Worm (Caenorhabditis elegans) whole organism, early embryonic: ENCODE results near the gene T19C3.2.

ENCODE experiments used
- B0310.2 ChIP-seq: sonication (generic microtip); optimal IDR thresholded peaks from 2 replicates; lab custom pipeline; 2016; ENCODE audit warnings: mild to moderate bottlenecking, missing genetic modification characterization, missing compliant biosample characterization
- F13C5.2 ChIP-seq: sonication (generic microtip); optimal IDR thresholded peaks from 2 replicates; lab custom pipeline; 2017; ENCODE audit warnings: mild to moderate bottlenecking, missing genetic modification characterization, inconsistent platforms, missing compliant biosample characterization
- aly-1 ChIP-seq: sonication (generic microtip); optimal IDR thresholded peaks from 2 replicates; lab custom pipeline; 2016; ENCODE audit warnings: missing genetic modification characterization, missing compliant biosample characterization
- ama-1 ChIP-seq: fragments of 150-350 bp; optimal IDR thresholded peaks from 2 replicates; lab custom pipeline; 2014
- ceh-13 ChIP-seq: fragments of 200-800 bp; sonication (Bioruptor generic); optimal IDR thresholded peaks from 2 replicates; lab custom pipeline; 2018; ENCODE audit warnings: mild to moderate bottlenecking, missing genetic modification characterization, missing compliant biosample characterization
- ceh-36 ChIP-seq: sonication (generic microtip); optimal IDR thresholded peaks from 2 replicates; lab custom pipeline; 2016; ENCODE audit warnings: missing genetic modification characterization, inconsistent platforms, missing compliant biosample characterization
- ets-7 ChIP-seq: sonication (generic microtip); optimal IDR thresholded peaks from 2 replicates; lab custom pipeline; 2016; ENCODE audit warnings: missing genotype, missing genetic modification characterization, missing compliant biosample characterization
- flt-1 ChIP-seq: fragments of 200-800 bp; sonication (Bioruptor generic); IDR thresholded peaks from 2 replicates; pipeline ENCODE4 v1.3.6; 2022; ENCODE audit warnings: missing genetic modification characterization, missing compliant biosample characterization
- hmbx-1 ChIP-seq: sonication (generic microtip); optimal IDR thresholded peaks from 2 replicates; lab custom pipeline; 2016; ENCODE audit warnings: mild to moderate bottlenecking, missing genetic modification characterization, missing compliant biosample characterization
- hmg-4 ChIP-seq: fragments of 200-800 bp; sonication (Bioruptor generic); optimal IDR thresholded peaks from 2 replicates; lab custom pipeline; 2018; ENCODE audit warnings: mild to moderate bottlenecking, missing genetic modification characterization, missing compliant biosample characterization
- hnd-1 ChIP-seq: sonication (generic microtip); optimal IDR thresholded peaks from 2 replicates; lab custom pipeline; 2016; ENCODE audit warnings: missing genetic modification characterization, missing compliant biosample characterization
- pes-1 ChIP-seq: fragments of 200-800 bp; sonication (Bioruptor generic); IDR thresholded peaks from 2 replicates; pipeline ENCODE4 v1.3.6; 2022; ENCODE audit warnings: missing genetic modification reagents, missing genetic modification characterization, missing compliant biosample characterization
- scrt-1 ChIP-seq: fragments of 200-800 bp; sonication (Bioruptor generic); IDR thresholded peaks from 2 replicates; pipeline ENCODE4 v1.3.6; 2022; ENCODE audit warnings: missing genetic modification characterization, missing compliant biosample characterization
- sea-1 ChIP-seq: fragments of 200-800 bp; sonication (Bioruptor generic); conservative IDR thresholded peaks from 2 replicates; pipeline ENCODE4 v1.3.6; 2022; ENCODE audit warnings: missing genetic modification characterization, missing compliant biosample characterization
- tbx-11 ChIP-seq: fragments of 200-800 bp; sonication (Bioruptor generic); IDR thresholded peaks from 2 replicates; pipeline ENCODE4 v1.3.6; 2022; ENCODE audit warnings: missing genetic modification characterization, missing compliant biosample characterization
- tbx-37 ChIP-seq: fragments of 200-800 bp; sonication (Bioruptor generic); conservative IDR thresholded peaks from 2 replicates; pipeline ENCODE4 v1.3.6; 2022; ENCODE audit warnings: missing genetic modification reagents, missing genetic modification characterization, missing compliant biosample characterization
- tra-4 ChIP-seq: sonication (generic microtip); optimal IDR thresholded peaks from 2 replicates; lab custom pipeline; 2017; ENCODE audit warnings: missing genetic modification characterization, missing compliant biosample characterization

The T19C3.2 gene

ce11 chrIII:598687-599086, 18.7 kb downstream of the T19C3.2 start, which contains the start of gene Y55B1AR.2:
TSS of gene Y55B1AR.2 (minus strand) at chrIII:598787.
- TF ChIP-seq hnd-1 (tag; lab: Kevin White, UChicago), result no peak
- no peak for TF ChIP-seq scrt-1 (GFP tag; lab: Robert Waterston, UW)
- TF ChIP-seq ceh-13 (GFP tag; lab: Kevin White, UChicago), result no peak
- no peak for TF ChIP-seq tra-4
- TF ChIP-seq sea-1, result no peak
- TF ChIP-seq tbx-11, result no peak
- no peak for TF ChIP-seq ceh-36 (tag; lab: Kevin White, UChicago)
- TF ChIP-seq flt-1 (GFP tag; lab: Robert Waterston, UW), result no peak
- no peak for TF ChIP-seq hmbx-1 (tag; lab: Kevin White, UChicago)
- TF ChIP-seq pes-1, result no peak
- TF ChIP-seq hmg-4 (GFP tag; lab: Kevin White, UChicago), result no peak
- TF ChIP-seq F13C5.2 (tag; lab: Kevin White, UChicago), result no peak
- no peak for TF ChIP-seq aly-1
- no peak for TF ChIP-seq ets-7
- TF ChIP-seq ama-1 (lab: Kevin White, UChicago), result no peak
- no peak for TF ChIP-seq B0310.2 (tag; lab: Kevin White, UChicago)
- TF ChIP-seq tbx-37 (GFP tag; lab: Robert Waterston, UW), result no peak

- TF ChIP-seq ets-7, result no peak
- no peak for TF ChIP-seq B0310.2 (tag; lab: Kevin White, UChicago)
- no peak for TF ChIP-seq ceh-36 (tag; lab: Kevin White, UChicago)
- TF ChIP-seq flt-1 (GFP tag; lab: Robert Waterston, UW), result no peak
- TF ChIP-seq tra-4, result no peak
- no peak for TF ChIP-seq hnd-1 (tag; lab: Kevin White, UChicago)
- no peak for TF ChIP-seq sea-1
- no peak for TF ChIP-seq hmg-4 (GFP tag; lab: Kevin White, UChicago)
Observed at ce11 chrIII:598168-598567, 19.2 kb downstream of the T19C3.2 start.

DNA sequence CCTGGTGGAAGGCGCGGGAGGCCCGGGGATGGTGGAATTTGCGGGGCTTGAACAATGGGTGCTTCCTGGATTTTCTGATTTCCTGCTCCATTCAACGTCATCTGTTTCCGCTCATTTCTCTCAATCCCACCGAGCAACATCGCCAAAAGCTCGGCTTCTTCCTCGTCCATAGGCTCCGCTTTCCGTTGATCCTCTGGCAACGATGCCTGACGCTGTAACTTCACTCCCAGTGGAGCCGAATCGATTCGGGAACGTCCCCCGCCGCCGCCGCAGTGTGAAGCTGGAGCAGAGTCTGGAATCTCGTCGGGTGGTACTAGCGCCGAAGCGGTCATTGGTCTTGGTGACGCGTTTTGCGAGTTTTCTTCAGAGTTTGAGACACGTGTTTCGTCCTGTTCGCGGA, 21.9 kb downstream of the T19C3.2 start:
- TF ChIP-seq flt-1 (GFP tag; lab: Robert Waterston, UW) (no peak), ceh-36 (tag; lab: Kevin White, UChicago) (no peak), hmg-4 (GFP tag; lab: Kevin White, UChicago) (no peak), ets-7 (no peak)

DNA sequence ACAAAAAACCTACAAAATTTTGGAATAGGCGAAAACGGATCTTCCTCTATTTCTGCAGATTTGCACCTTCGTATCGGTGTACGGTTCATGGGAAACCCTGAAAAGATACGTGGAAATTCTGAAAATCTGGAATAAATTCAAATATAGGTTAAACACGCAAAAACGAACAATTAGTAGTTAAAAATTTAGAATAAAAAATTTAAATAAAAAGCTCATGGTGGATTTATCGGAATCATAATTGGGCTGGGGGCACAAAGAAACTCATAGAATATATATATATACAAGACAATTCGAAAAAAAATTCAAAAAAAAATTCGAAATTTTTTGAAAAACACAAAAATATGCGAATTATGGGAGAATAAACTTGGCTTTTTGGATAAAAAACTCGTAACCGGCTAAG, 30.4 kb downstream of the T19C3.2 start, which contains the start of gene helq-1:
helq-1 (minus strand) TSS at position 101 of the 400 bp plus-strand sequence.
- TF ChIP-seq aly-1, result no peak
- no peak for TF ChIP-seq sea-1
- no peak for TF ChIP-seq tbx-37 (GFP tag; lab: Robert Waterston, UW)
- TF ChIP-seq flt-1 (GFP tag; lab: Robert Waterston, UW), result no peak
- TF ChIP-seq hnd-1 (tag; lab: Kevin White, UChicago), result no peak
- no peak for TF ChIP-seq B0310.2 (tag; lab: Kevin White, UChicago)
- no peak for TF ChIP-seq hmg-4 (GFP tag; lab: Kevin White, UChicago)
- no peak for TF ChIP-seq ceh-13 (GFP tag; lab: Kevin White, UChicago)
- no peak for TF ChIP-seq F13C5.2 (tag; lab: Kevin White, UChicago)
- TF ChIP-seq tbx-11, result no peak
- no peak for TF ChIP-seq scrt-1 (GFP tag; lab: Robert Waterston, UW)
- no peak for TF ChIP-seq hmbx-1 (tag; lab: Kevin White, UChicago)

ce11 chrIII:577467-577866, 39.9 kb downstream of the T19C3.2 start, which contains the start of gene gtf-2H5:
TSS of gene gtf-2H5 (minus strand) at chrIII:577567.
- TF ChIP-seq aly-1 (no peak), tbx-11 (no peak)

DNA sequence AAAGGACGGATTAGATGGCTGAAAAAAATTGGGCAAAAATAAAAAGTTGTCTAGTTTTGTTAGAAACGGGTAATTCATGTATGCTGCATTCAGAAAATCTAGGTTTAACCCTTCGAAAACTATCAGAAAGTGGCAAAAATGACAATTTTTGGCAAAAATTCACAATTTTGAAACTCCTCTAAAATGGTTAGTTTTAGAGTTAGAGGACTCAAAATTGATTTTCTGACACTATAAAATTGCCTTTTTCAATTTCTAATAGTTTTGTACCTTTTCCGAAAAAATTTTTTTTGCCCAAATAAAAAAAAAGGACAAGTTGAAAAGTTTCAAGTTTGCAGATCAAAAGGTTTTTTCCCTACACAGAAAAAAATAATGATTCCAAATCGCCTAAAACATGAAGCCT, 40.8 kb downstream of the T19C3.2 start:
- TF ChIP-seq hmbx-1 (tag; lab: Kevin White, UChicago) (no peak), hnd-1 (tag; lab: Kevin White, UChicago) (no peak), ama-1 (lab: Kevin White, UChicago) (no peak), ets-7 (no peak), B0310.2 (tag; lab: Kevin White, UChicago) (no peak), flt-1 (GFP tag; lab: Robert Waterston, UW) (no peak), scrt-1 (GFP tag; lab: Robert Waterston, UW) (no peak), tbx-11 (no peak), tbx-37 (GFP tag; lab: Robert Waterston, UW) (no peak), sea-1 (no peak), tra-4 (no peak), F13C5.2 (tag; lab: Kevin White, UChicago) (no peak), aly-1 (no peak), ceh-36 (tag; lab: Kevin White, UChicago) (no peak), ceh-13 (GFP tag; lab: Kevin White, UChicago) (no peak), pes-1 (no peak), hmg-4 (GFP tag; lab: Kevin White, UChicago) (no peak)

DNA sequence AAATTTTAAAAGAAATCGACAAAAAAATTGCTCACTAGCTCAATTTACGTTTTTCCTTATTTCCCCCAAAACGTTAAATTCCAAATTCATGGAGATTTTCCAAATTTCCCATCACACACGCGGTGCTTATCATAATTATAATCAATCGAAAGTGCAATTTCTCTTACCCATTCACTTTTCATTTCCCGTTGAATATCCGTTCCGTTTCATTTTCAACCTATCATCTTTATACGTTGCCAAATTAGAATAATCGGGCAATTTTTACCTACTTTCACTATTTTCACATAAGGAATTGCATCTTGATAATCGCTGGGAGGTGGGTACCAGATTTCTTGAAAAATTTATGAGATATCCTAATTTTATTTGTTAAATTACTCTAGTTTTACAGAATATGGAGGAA, 48.6 kb downstream of the T19C3.2 start:
- TF ChIP-seq ets-7, result no peak
- no peak for TF ChIP-seq sea-1
